Worm (Caenorhabditis elegans) whole organism, early embryonic: Measurements from ENCODE around the gene dod-22.

Experiments used
- ama-1 ChIP-seq: fragments of 150-350 bp; optimal IDR thresholded peaks from 2 replicates; lab custom pipeline; 2014
- flt-1 ChIP-seq: fragments of 200-800 bp; sonication (Bioruptor generic); IDR thresholded peaks from 2 replicates; pipeline ENCODE4 v1.3.6; 2022; ENCODE audit warnings: missing genetic modification characterization, missing compliant biosample characterization
- hmg-4 ChIP-seq: fragments of 200-800 bp; sonication (Bioruptor generic); optimal IDR thresholded peaks from 2 replicates; lab custom pipeline; 2018; ENCODE audit warnings: mild to moderate bottlenecking, missing genetic modification characterization, missing compliant biosample characterization
- hnd-1 ChIP-seq: sonication (generic microtip); optimal IDR thresholded peaks from 2 replicates; lab custom pipeline; 2016; ENCODE audit warnings: missing genetic modification characterization, missing compliant biosample characterization
- pes-1 ChIP-seq: fragments of 200-800 bp; sonication (Bioruptor generic); IDR thresholded peaks from 2 replicates; pipeline ENCODE4 v1.3.6; 2022; ENCODE audit warnings: missing genetic modification reagents, missing genetic modification characterization, missing compliant biosample characterization
- tbx-37 ChIP-seq: fragments of 200-800 bp; sonication (Bioruptor generic); conservative IDR thresholded peaks from 2 replicates; pipeline ENCODE4 v1.3.6; 2022; ENCODE audit warnings: missing genetic modification reagents, missing genetic modification characterization, missing compliant biosample characterization
- tra-4 ChIP-seq: sonication (generic microtip); optimal IDR thresholded peaks from 2 replicates; lab custom pipeline; 2017; ENCODE audit warnings: missing genetic modification characterization, missing compliant biosample characterization

DNA sequence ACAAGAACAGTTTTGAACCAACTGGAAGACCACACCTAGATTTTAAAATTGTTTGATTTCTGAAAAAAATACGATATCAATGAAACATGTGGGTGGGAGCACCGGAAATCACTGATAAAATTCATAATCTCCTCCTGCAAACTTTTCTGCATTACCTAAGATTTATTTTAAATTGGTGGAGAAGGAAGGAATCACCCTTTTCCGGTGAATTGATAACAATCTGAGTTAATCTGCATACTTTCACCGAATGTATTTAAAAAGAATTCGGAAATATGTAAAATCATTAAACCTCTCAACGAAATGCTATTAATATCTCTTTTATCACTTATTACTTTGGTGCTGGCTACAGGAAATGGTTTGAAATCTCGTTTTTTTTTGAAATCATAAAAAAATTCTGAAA, 22.5 kb upstream of the dod-22 start, which contains the start of gene dct-19:
- TF ChIP-seq hnd-1 (tag; lab: Kevin White, UChicago) (no peak), pes-1 (GFP tag; lab: Robert Waterston, UW) (no peak), ama-1 (lab: Kevin White, UChicago) (no peak), hmg-4 (GFP tag; lab: Kevin White, UChicago) (no peak), tbx-37 (GFP tag; lab: Robert Waterston, UW) (no peak), tra-4 (no peak), flt-1 (no peak)
